Worm (Caenorhabditis elegans) whole organism, young adult: ENCODE results near the gene K12G11.6.

Experiments used
- B0261.1 ChIP-seq: sonication (generic microtip); optimal IDR thresholded peaks from 2 replicates; lab custom pipeline; 2016; ENCODE audit warnings: mild to moderate bottlenecking, missing genetic modification characterization, moderate library complexity, missing compliant biosample characterization
- C06A6.2 ChIP-seq: fragments of 200-800 bp; sonication (Bioruptor generic); conservative IDR thresholded peaks from 2 replicates; pipeline ENCODE4 v1.3.6; 2022; ENCODE audit warnings: missing genetic modification characterization, missing compliant biosample characterization
- D2030.7 ChIP-seq: fragments of 200-800 bp; sonication (Bioruptor generic); IDR thresholded peaks from 2 replicates; pipeline ENCODE4 v1.3.6; 2022; ENCODE audit warnings: missing genetic modification reagents, missing genetic modification characterization, missing compliant biosample characterization
- F33H1.4 ChIP-seq: fragments of 200-800 bp; sonication (Bioruptor generic); IDR thresholded peaks from 2 replicates; pipeline ENCODE4 v1.3.6; 2022; ENCODE audit warnings: missing genetic modification reagents, missing genetic modification characterization, missing compliant biosample characterization
- F49E8.2 ChIP-seq: sonication (generic microtip); optimal IDR thresholded peaks from 3 replicates; lab custom pipeline; 2017; ENCODE audit warnings: missing genetic modification characterization, mild to moderate bottlenecking, missing compliant biosample characterization, antibody characterized with exemption, moderate library complexity; ENCODE audit not compliant: insufficient read depth
- F52B5.7 ChIP-seq: sonication (generic microtip); optimal IDR thresholded peaks from 2 replicates; lab custom pipeline; 2016; ENCODE audit warnings: mild to moderate bottlenecking, missing genetic modification characterization, missing compliant biosample characterization
- F57A8.1 ChIP-seq: fragments of 200-800 bp; sonication (Bioruptor generic); optimal IDR thresholded peaks from 2 replicates; lab custom pipeline; 2018; ENCODE audit warnings: mild to moderate bottlenecking, missing genetic modification characterization, moderate library complexity, missing compliant biosample characterization
- F57C9.4 ChIP-seq: sonication (generic microtip); optimal IDR thresholded peaks from 2 replicates; lab custom pipeline; 2017; ENCODE audit warnings: mild to moderate bottlenecking, missing genetic modification characterization, missing compliant biosample characterization
- K11D2.4 ChIP-seq: fragments of 200-800 bp; sonication (Bioruptor generic); IDR thresholded peaks from 2 replicates; pipeline ENCODE4 v1.3.6; 2022; ENCODE audit warnings: missing genetic modification reagents, missing genetic modification characterization, missing compliant biosample characterization
- T26A5.8 ChIP-seq: sonication (generic microtip); optimal IDR thresholded peaks from 2 replicates; lab custom pipeline; 2016; ENCODE audit warnings: missing genetic modification characterization, missing compliant biosample characterization
- Y53F4B.3 ChIP-seq: fragments of 200-800 bp; sonication (Bioruptor generic); IDR thresholded peaks from 2 replicates; pipeline ENCODE4 v1.3.6; 2022; ENCODE audit warnings: missing genetic modification reagents, missing genetic modification characterization, missing compliant biosample characterization
- Y56A3A.18 ChIP-seq: fragments of 200-800 bp; sonication (Bioruptor generic); IDR thresholded peaks from 2 replicates; pipeline ENCODE4 v1.3.6; 2022; ENCODE audit warnings: missing genetic modification reagents, missing genetic modification characterization, missing compliant biosample characterization
- ZK185.1 ChIP-seq: sonication (generic microtip); optimal IDR thresholded peaks from 2 replicates; lab custom pipeline; 2016; ENCODE audit warnings: mild to moderate bottlenecking, missing genetic modification characterization, missing compliant biosample characterization; ENCODE audit not compliant: poor library complexity, severe bottlenecking
- atf-7 ChIP-seq: sonication (generic microtip); optimal IDR thresholded peaks from 2 replicates; lab custom pipeline; 2017; ENCODE audit warnings: mild to moderate bottlenecking, missing genetic modification characterization, missing compliant biosample characterization
- athp-1 ChIP-seq: sonication (generic microtip); optimal IDR thresholded peaks from 2 replicates; lab custom pipeline; 2017; ENCODE audit warnings: mild to moderate bottlenecking, missing genetic modification characterization, missing compliant biosample characterization
- attf-3 ChIP-seq: fragments of 200-800 bp; sonication (Bioruptor generic); conservative IDR thresholded peaks from 2 replicates; pipeline ENCODE4 v1.3.6; 2022; ENCODE audit warnings: missing genetic modification reagents, missing genetic modification characterization, missing compliant biosample characterization
- ceh-27 ChIP-seq: fragments of 200-800 bp; sonication (Bioruptor generic); optimal IDR thresholded peaks from 2 replicates; lab custom pipeline; 2018; ENCODE audit warnings: mild to moderate bottlenecking, missing genetic modification characterization, moderate library complexity, missing compliant biosample characterization
- ceh-79 ChIP-seq: sonication (generic microtip); optimal IDR thresholded peaks from 2 replicates; lab custom pipeline; 2017; ENCODE audit warnings: mild to moderate bottlenecking, missing genetic modification characterization, missing compliant biosample characterization
- ceh-91 ChIP-seq: fragments of 200-800 bp; sonication (Bioruptor generic); IDR thresholded peaks from 2 replicates; pipeline ENCODE4 v1.3.6; 2022; ENCODE audit warnings: missing genetic modification reagents, missing genetic modification characterization, missing compliant biosample characterization
- die-1 ChIP-seq: sonication (generic microtip); optimal IDR thresholded peaks from 2 replicates; lab custom pipeline; 2016; ENCODE audit warnings: missing genotype, mild to moderate bottlenecking, missing genetic modification characterization, missing compliant biosample characterization
- dpff-1 ChIP-seq: sonication (generic microtip); optimal IDR thresholded peaks from 2 replicates; lab custom pipeline; 2017; ENCODE audit warnings: mild to moderate bottlenecking, missing genetic modification characterization, missing compliant biosample characterization
- ekl-4 ChIP-seq: fragments of 200-800 bp; sonication (Bioruptor generic); IDR thresholded peaks from 2 replicates; pipeline ENCODE4 v1.3.6; 2022; ENCODE audit warnings: missing genetic modification reagents, missing genetic modification characterization, missing compliant biosample characterization
- gei-17 ChIP-seq: fragments of 200-800 bp; sonication (Bioruptor generic); optimal IDR thresholded peaks from 2 replicates; lab custom pipeline; 2018; ENCODE audit warnings: mild to moderate bottlenecking, missing genetic modification characterization, missing compliant biosample characterization
- hlh-12 ChIP-seq: sonication (generic microtip); optimal IDR thresholded peaks from 2 replicates; lab custom pipeline; 2016; ENCODE audit warnings: missing genetic modification characterization, missing compliant biosample characterization
- hlh-26 ChIP-seq: fragments of 200-800 bp; sonication (Bioruptor generic); conservative IDR thresholded peaks from 2 replicates; pipeline ENCODE4 v1.3.6; 2022; ENCODE audit warnings: missing genetic modification reagents, missing genetic modification characterization, missing compliant biosample characterization
- let-526 ChIP-seq: fragments of 200-800 bp; sonication (Bioruptor generic); IDR thresholded peaks from 2 replicates; pipeline ENCODE4 v1.3.6; 2022; ENCODE audit warnings: missing genetic modification reagents, missing genetic modification characterization, missing compliant biosample characterization
- let-607 ChIP-seq, 2 experiments: fragments of 200-800 bp in 1 of 2; sonication (Bioruptor generic) in 1 of 2; sonication (generic microtip) in 1 of 2; optimal IDR thresholded peaks; 2 replicates each; lab custom pipeline; 2016 to 2018; ENCODE audit warnings: mild to moderate bottlenecking in 2 of 2, missing compliant biosample characterization in 2 of 2, missing genetic modification characterization in 2 of 2, moderate library complexity in 2 of 2, missing genotype in 1 of 2
- lin-26 ChIP-seq: fragments of 200-800 bp; sonication (Bioruptor generic); IDR thresholded peaks from 2 replicates; pipeline ENCODE4 v1.3.6; 2022; ENCODE audit warnings: missing genetic modification reagents, missing genetic modification characterization, missing compliant biosample characterization
- lin-40 ChIP-seq: sonication (generic microtip); optimal IDR thresholded peaks from 2 replicates; lab custom pipeline; 2016; ENCODE audit warnings: missing genetic modification characterization, mild to moderate bottlenecking, missing compliant biosample characterization, missing genotype, missing genetic modification reagents
- lir-1 ChIP-seq: fragments of 200-800 bp; sonication (Bioruptor generic); conservative IDR thresholded peaks from 2 replicates; pipeline ENCODE4 v1.3.6; 2022; ENCODE audit warnings: missing genetic modification reagents, missing genetic modification characterization, missing compliant biosample characterization
- lsl-1 ChIP-seq: fragments of 200-800 bp; sonication (Bioruptor generic); optimal IDR thresholded peaks from 2 replicates; lab custom pipeline; 2018; ENCODE audit warnings: mild to moderate bottlenecking, missing genetic modification characterization, moderate library complexity, missing compliant biosample characterization
- madf-6 ChIP-seq: fragments of 200-800 bp; sonication (Bioruptor generic); IDR thresholded peaks from 2 replicates; pipeline ENCODE4 v1.3.6; 2022; ENCODE audit warnings: missing genetic modification reagents, missing genetic modification characterization, missing compliant biosample characterization
- mes-4 ChIP-seq: sonication (generic microtip); optimal IDR thresholded peaks from 2 replicates; lab custom pipeline; 2016; ENCODE audit warnings: missing genotype, missing genetic modification characterization, missing compliant biosample characterization
- mxl-1 ChIP-seq: sonication (generic microtip); optimal IDR thresholded peaks from 2 replicates; lab custom pipeline; 2016; ENCODE audit warnings: missing genetic modification characterization, missing compliant biosample characterization
- nfyb-1 ChIP-seq: fragments of 200-800 bp; sonication (Bioruptor generic); IDR thresholded peaks from 2 replicates; pipeline ENCODE4 v1.3.6; 2022; ENCODE audit warnings: missing genetic modification reagents, missing genetic modification characterization, missing compliant biosample characterization
- nhr-90 ChIP-seq: sonication (generic microtip); optimal IDR thresholded peaks from 2 replicates; lab custom pipeline; 2016; ENCODE audit warnings: missing genotype, mild to moderate bottlenecking, missing genetic modification characterization, missing compliant biosample characterization
- pbrm-1 ChIP-seq: fragments of 200-800 bp; sonication (Bioruptor generic); IDR thresholded peaks from 2 replicates; pipeline ENCODE4 v1.3.6; 2022; ENCODE audit warnings: missing genetic modification reagents, missing genetic modification characterization, missing compliant biosample characterization
- rec-8 ChIP-seq, 2 experiments: sonication (generic microtip); optimal IDR thresholded peaks; 2 replicates each; lab custom pipeline; 2016; ENCODE audit warnings: mild to moderate bottlenecking in 2 of 2, missing genetic modification characterization in 2 of 2, missing genetic modification reagents in 2 of 2, missing genotype in 2 of 2, missing biosample characterization in 1 of 2, missing compliant biosample characterization in 1 of 2, moderate library complexity in 1 of 2
- repo-1 ChIP-seq: sonication (generic microtip); optimal IDR thresholded peaks from 2 replicates; lab custom pipeline; 2017; ENCODE audit warnings: mild to moderate bottlenecking, missing genetic modification characterization, missing compliant biosample characterization
- snpc-1.1 ChIP-seq: sonication (generic microtip); optimal IDR thresholded peaks from 2 replicates; lab custom pipeline; 2017; ENCODE audit warnings: missing genetic modification characterization, mild to moderate bottlenecking, missing compliant biosample characterization, antibody characterized with exemption, moderate library complexity, missing genotype, missing genetic modification reagents; ENCODE audit not compliant: insufficient read depth
- tbx-9 ChIP-seq: sonication (generic microtip); optimal IDR thresholded peaks from 2 replicates; lab custom pipeline; 2016; ENCODE audit warnings: borderline replicate concordance, missing genetic modification characterization, inconsistent platforms, missing compliant biosample characterization
- tlf-1 ChIP-seq: fragments of 200-800 bp; sonication (Bioruptor generic); optimal IDR thresholded peaks from 2 replicates; lab custom pipeline; 2018; ENCODE audit warnings: mild to moderate bottlenecking, missing genetic modification characterization, missing compliant biosample characterization
- unc-130 ChIP-seq: sonication (generic microtip); optimal IDR thresholded peaks from 2 replicates; lab custom pipeline; 2016; ENCODE audit warnings: missing genetic modification reagents, missing genetic modification characterization, missing compliant biosample characterization
- zfh-2 ChIP-seq: fragments of 200-800 bp; sonication (Bioruptor generic); conservative IDR thresholded peaks from 2 replicates; pipeline ENCODE4 v1.3.6; 2022; ENCODE audit warnings: missing genetic modification reagents, missing genetic modification characterization, missing compliant biosample characterization
- zim-3 ChIP-seq: sonication (generic microtip); optimal IDR thresholded peaks from 2 replicates; lab custom pipeline; 2017; ENCODE audit warnings: mild to moderate bottlenecking, missing genetic modification characterization, moderate library complexity, missing compliant biosample characterization
- ztf-22 ChIP-seq: fragments of 200-800 bp; sonication (Bioruptor generic); optimal IDR thresholded peaks from 2 replicates; lab custom pipeline; 2018; ENCODE audit warnings: mild to moderate bottlenecking, missing genetic modification characterization, moderate library complexity, missing compliant biosample characterization

Gene K12G11.6

DNA sequence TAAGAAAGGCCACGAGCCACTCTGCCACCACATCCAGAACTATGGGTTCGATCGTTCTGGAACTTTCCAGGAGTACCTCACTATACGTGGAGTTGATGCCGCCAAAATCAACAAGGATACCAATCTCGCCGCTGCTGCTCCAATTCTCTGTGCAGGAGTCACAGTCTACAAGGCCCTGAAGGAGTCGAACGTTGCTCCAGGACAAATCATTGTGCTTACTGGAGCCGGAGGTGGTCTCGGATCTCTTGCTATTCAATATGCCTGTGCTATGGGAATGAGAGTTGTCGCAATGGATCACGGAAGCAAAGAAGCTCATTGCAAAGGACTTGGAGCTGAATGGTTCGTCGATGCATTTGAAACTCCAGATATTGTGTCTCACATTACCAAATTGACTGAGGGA lies 5.5 kb upstream of the K12G11.6 start (continued):
- no peak for TF ChIP-seq zim-3
- TF ChIP-seq ceh-79 (tag; lab: Kevin White, UChicago), result no peak
- TF ChIP-seq ekl-4 (GFP tag; lab: Robert Waterston, UW), result no peak
- no peak for TF ChIP-seq pbrm-1 (GFP tag; lab: Robert Waterston, UW)
- TF ChIP-seq attf-3 (GFP tag; lab: Robert Waterston, UW), result no peak

DNA sequence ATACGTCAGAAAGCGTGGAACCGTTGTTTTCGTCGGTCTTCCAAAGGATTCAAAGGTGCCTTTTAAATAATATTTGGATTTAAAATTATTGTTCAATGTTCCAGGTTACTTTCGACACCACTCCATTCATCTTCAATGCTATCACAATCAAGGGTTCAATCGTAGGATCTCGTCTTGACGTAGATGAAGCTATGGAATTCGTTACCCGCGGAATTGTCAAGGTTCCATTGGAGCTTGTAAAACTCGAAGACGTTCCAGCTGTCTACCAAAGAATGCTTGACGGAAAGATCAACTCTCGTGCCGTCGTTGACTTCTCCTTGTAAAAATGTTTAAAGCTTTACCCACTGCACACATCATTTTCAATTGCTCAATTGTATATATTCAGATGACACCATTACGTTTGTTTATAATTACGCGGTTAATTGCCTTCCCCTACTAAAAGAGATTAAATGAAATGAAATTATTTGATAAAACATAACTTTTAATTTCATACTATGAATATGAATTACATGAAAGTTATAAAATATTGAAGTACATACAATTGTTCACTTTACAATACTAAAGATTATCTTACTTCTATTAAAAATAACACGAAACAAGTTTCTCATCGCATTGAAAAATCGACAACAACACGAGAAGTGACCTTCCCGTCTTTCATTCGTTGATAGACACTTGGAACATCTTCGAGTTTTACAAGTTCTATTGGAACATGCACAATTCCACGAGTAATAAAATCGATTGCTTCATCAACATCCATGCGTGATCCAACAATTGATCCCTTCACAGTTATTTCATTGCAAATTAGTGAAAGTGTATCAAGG lies 4.8 kb upstream of the K12G11.6 start:
- no peak for TF ChIP-seq F57A8.1
- no peak for TF ChIP-seq Y56A3A.18 (GFP tag; lab: Robert Waterston, UW)
- no peak for TF ChIP-seq atf-7 (tag; lab: Kevin White, UChicago)
- no peak for TF ChIP-seq ztf-22
- TF ChIP-seq F52B5.7 (tag; lab: Kevin White, UChicago), result peak; percentile 41
- TF ChIP-seq madf-6 (GFP tag; lab: Robert Waterston, UW), result no peak
- TF ChIP-seq let-526 (GFP tag; lab: Robert Waterston, UW), result peak; percentile 15; the same call in 1 of the 2 replicates
- no peak for TF ChIP-seq zfh-2 (GFP tag; lab: Robert Waterston, UW)
- TF ChIP-seq gei-17 (GFP tag; lab: Kevin White, UChicago), result no peak
- no peak for TF ChIP-seq snpc-1.1 (tag; lab: Kevin White, UChicago)
- no peak for TF ChIP-seq athp-1 (tag; lab: Kevin White, UChicago)
- 0 out of 2 replicates have a peak, but pooled peaks have one; percentile 33 for TF ChIP-seq lir-1 (GFP tag; lab: Robert Waterston, UW)
- peak; percentile 71 for TF ChIP-seq repo-1
- TF ChIP-seq C06A6.2, result no peak
- TF ChIP-seq tlf-1 (GFP tag; lab: Kevin White, UChicago), result peak; percentile 63
- TF ChIP-seq F49E8.2, result no peak
- no peak for TF ChIP-seq ZK185.1
- TF ChIP-seq nhr-90, result no peak
- TF ChIP-seq mxl-1 (tag; lab: Kevin White, UChicago), result no peak
- no peak for TF ChIP-seq ceh-91 (GFP tag; lab: Robert Waterston, UW)
- peak; percentile 77 for TF ChIP-seq nfyb-1 (GFP tag; lab: Robert Waterston, UW)
- no peak for TF ChIP-seq T26A5.8 (tag; lab: Kevin White, UChicago)
- no peak for TF ChIP-seq rec-8 (tag; optimal IDR thresholded peaks at IDR 0.05; lab: Kevin White, UChicago)
- TF ChIP-seq lsl-1 (GFP tag; lab: Kevin White, UChicago), result no peak
- no peak for TF ChIP-seq D2030.7 (GFP tag; lab: Robert Waterston, UW)
- TF ChIP-seq Y53F4B.3 (GFP tag; lab: Robert Waterston, UW), result no peak
- TF ChIP-seq mes-4 (tag; lab: Kevin White, UChicago), result no peak
- TF ChIP-seq hlh-26 (GFP tag; lab: Robert Waterston, UW), result no peak
- TF ChIP-seq hlh-12 (tag; lab: Kevin White, UChicago), result no peak
- TF ChIP-seq F33H1.4 (GFP tag; lab: Robert Waterston, UW), result no peak
- TF ChIP-seq unc-130, result no peak
- no peak for TF ChIP-seq tbx-9 (tag; lab: Kevin White, UChicago)
- no peak for TF ChIP-seq ceh-27
- TF ChIP-seq dpff-1 (tag; lab: Kevin White, UChicago), result no peak
- no peak for TF ChIP-seq B0261.1 (tag; lab: Kevin White, UChicago)
- TF ChIP-seq lin-40 (tag; lab: Kevin White, UChicago), result no peak
- TF ChIP-seq F57C9.4 (tag; lab: Kevin White, UChicago), result no peak
- no peak for TF ChIP-seq die-1
- TF ChIP-seq let-607 (tag; optimal IDR thresholded peaks at IDR 0.05; lab: Kevin White, UChicago), result no peak
- TF ChIP-seq lin-26, result no peak
- no peak; the same call in 1 of the 2 replicates for TF ChIP-seq K11D2.4 (GFP tag; lab: Robert Waterston, UW)
